Fruit fly (Drosophila melanogaster): ENCODE results near the gene CG4942.

dm6 chr3L:9027122-9027696, 45.7 kb upstream of the CG4942 start:
- TF ChIP-seq Ets98B (GFP tag; IDR thresholded peaks at IDR 0.05): no peak
- TF ChIP-seq CG15710 (tag; optimal IDR thresholded peaks at IDR 0.05): no peak
- no peak for TF ChIP-seq CG8301 (tag; optimal IDR thresholded peaks at IDR 0.05)
